Worm (Caenorhabditis elegans) whole organism, L1 larva: Measurements from ENCODE around the gene F25G6.9.
A peak's percentile ranks its signal among the peaks of the same experiment; 100 is the strongest.

Experiments
- C16A3.4 ChIP-seq: fragments of 150-350 bp; optimal IDR thresholded peaks from 2 replicates; lab custom pipeline; 2014; ENCODE audit warnings: missing biosample characterization, missing genetic modification characterization
- Y116A8C.19 ChIP-seq: sonication (generic microtip); optimal IDR thresholded peaks from 2 replicates; lab custom pipeline; 2016; ENCODE audit warnings: missing compliant biosample characterization, missing genetic modification characterization, borderline replicate concordance
- aha-1 ChIP-seq: fragments of 150-350 bp; optimal IDR thresholded peaks from 2 replicates; lab custom pipeline; 2014; ENCODE audit warnings: missing biosample characterization, missing genetic modification characterization
- alr-1 ChIP-seq: fragments of 200-800 bp; sonication (Bioruptor generic); optimal IDR thresholded peaks from 2 replicates; lab custom pipeline; 2018; ENCODE audit warnings: borderline replicate concordance, mild to moderate bottlenecking, missing genetic modification characterization, missing compliant biosample characterization
- ama-1 ChIP-seq: fragments of 150-350 bp; optimal IDR thresholded peaks from 2 replicates; lab custom pipeline; 2014
- blmp-1 ChIP-seq: fragments of 150-350 bp; optimal IDR thresholded peaks from 2 replicates; lab custom pipeline; 2014; ENCODE audit warnings: missing biosample characterization, missing genetic modification characterization
- ceh-82 ChIP-seq, 3 experiments: fragments of 150-350 bp in 1 of 3; sonication (generic microtip) in 2 of 3; optimal IDR thresholded peaks; 2 replicates each; lab custom pipeline; 2014 to 2017; ENCODE audit warnings: missing biosample characterization in 3 of 3, missing genetic modification characterization in 3 of 3
- ceh-88 ChIP-seq: fragments of 200-800 bp; sonication (Bioruptor generic); IDR thresholded peaks from 2 replicates; pipeline ENCODE4 v1.3.6; 2022; ENCODE audit warnings: missing genetic modification characterization, missing compliant biosample characterization
- ceh-90 ChIP-seq: sonication (generic microtip); optimal IDR thresholded peaks from 2 replicates; lab custom pipeline; 2016; ENCODE audit warnings: missing genetic modification characterization, missing compliant biosample characterization
- efl-1 ChIP-seq, 4 experiments: fragments of 150-350 bp; optimal IDR thresholded peaks in 3 of 4; peaks in 1 of 4; 1 replicate in 1 of 4; 2 replicates in 3 of 4; lab custom pipeline; 2014; ENCODE audit warnings: missing biosample characterization in 2 of 4, missing genetic modification characterization in 2 of 4, missing genetic modification reagents in 2 of 4
- efl-3 ChIP-seq: fragments of 200-800 bp; sonication (Bioruptor generic); optimal IDR thresholded peaks from 2 replicates; lab custom pipeline; 2018; ENCODE audit warnings: mild to moderate bottlenecking, missing genetic modification characterization, missing compliant biosample characterization
- egl-13 ChIP-seq: sonication (generic microtip); optimal IDR thresholded peaks from 2 replicates; lab custom pipeline; 2016; ENCODE audit warnings: missing genotype, missing genetic modification reagents, missing genetic modification characterization, missing compliant biosample characterization
- egl-27 ChIP-seq, 2 experiments: fragments of 150-350 bp in 1 of 2; sonication (generic microtip); optimal IDR thresholded peaks; 3 replicates each; lab custom pipeline; 2017 to 2018; ENCODE audit warnings: missing biosample characterization in 2 of 2, missing genetic modification characterization in 2 of 2, missing genetic modification reagents in 2 of 2
- elt-2 ChIP-seq: sonication (generic microtip); optimal IDR thresholded peaks from 2 replicates; lab custom pipeline; 2016; ENCODE audit warnings: missing genetic modification characterization, mild to moderate bottlenecking, inconsistent platforms, missing compliant biosample characterization, missing genetic modification reagents
- elt-3 ChIP-seq, 6 experiments: fragments of 150-350 bp in 1 of 6; sonication (generic microtip); optimal IDR thresholded peaks; 2 replicates each; lab custom pipeline; 2017 to 2018; ENCODE audit warnings: missing biosample characterization in 6 of 6, missing genetic modification characterization in 6 of 6, inconsistent platforms in 1 of 6
- ets-5 ChIP-seq: fragments of 200-800 bp; sonication (Bioruptor generic); IDR thresholded peaks from 2 replicates; pipeline ENCODE4 v1.3.6; 2022; ENCODE audit warnings: missing genetic modification characterization, missing compliant biosample characterization
- fkh-10 ChIP-seq: sonication (generic microtip); optimal IDR thresholded peaks from 2 replicates; lab custom pipeline; 2017; ENCODE audit warnings: missing biosample characterization, missing genetic modification reagents, missing genetic modification characterization
- fos-1 ChIP-seq: fragments of 150-350 bp; optimal IDR thresholded peaks from 2 replicates; lab custom pipeline; 2014; ENCODE audit warnings: missing biosample characterization, missing genetic modification characterization
- hlh-17 ChIP-seq: fragments of 200-800 bp; sonication (Bioruptor generic); optimal IDR thresholded peaks from 2 replicates; lab custom pipeline; 2018; ENCODE audit warnings: missing genetic modification characterization, mild to moderate bottlenecking, missing compliant biosample characterization, moderate library complexity, borderline replicate concordance
- hlh-4 ChIP-seq: sonication (generic microtip); optimal IDR thresholded peaks from 2 replicates; lab custom pipeline; 2016; ENCODE audit warnings: mild to moderate bottlenecking, missing genetic modification characterization, missing compliant biosample characterization
- irx-1 ChIP-seq: sonication (generic microtip); optimal IDR thresholded peaks from 2 replicates; lab custom pipeline; 2016; ENCODE audit warnings: missing genetic modification characterization, missing compliant biosample characterization
- jun-1 ChIP-seq: fragments of 150-350 bp; optimal IDR thresholded peaks from 2 replicates; lab custom pipeline; 2014; ENCODE audit warnings: missing biosample characterization, missing genetic modification reagents, missing genetic modification characterization
- lin-13 ChIP-seq: fragments of 150-350 bp; optimal IDR thresholded peaks from 2 replicates; lab custom pipeline; 2014; ENCODE audit warnings: missing biosample characterization, missing genetic modification reagents, missing genetic modification characterization
- lin-14 ChIP-seq: fragments of 200-800 bp; sonication (Bioruptor generic); optimal IDR thresholded peaks from 2 replicates; lab custom pipeline; 2018; ENCODE audit warnings: mild to moderate bottlenecking, missing genetic modification characterization, moderate library complexity, missing compliant biosample characterization
- lin-15B ChIP-seq: fragments of 150-350 bp; sonication (generic microtip); optimal IDR thresholded peaks from 3 replicates; lab custom pipeline; 2014; ENCODE audit warnings: missing biosample characterization, missing genetic modification characterization
- lin-35 ChIP-seq, 2 experiments: fragments of 150-350 bp; optimal IDR thresholded peaks; 2 replicates each; lab custom pipeline; 2014; ENCODE audit warnings: missing biosample characterization in 2 of 2, missing genetic modification characterization in 2 of 2, missing genetic modification reagents in 2 of 2
- lin-39 ChIP-seq: fragments of 150-350 bp; optimal IDR thresholded peaks from 2 replicates; lab custom pipeline; 2014; ENCODE audit warnings: missing biosample characterization, missing genetic modification reagents, missing genetic modification characterization
- lsy-2 ChIP-seq, 2 experiments: fragments of 150-350 bp; optimal IDR thresholded peaks; 2 replicates each; lab custom pipeline; 2014; ENCODE audit warnings: missing biosample characterization in 2 of 2, missing genetic modification characterization in 2 of 2
- mdl-1 ChIP-seq, 2 experiments: fragments of 150-350 bp; optimal IDR thresholded peaks; 2 replicates each; lab custom pipeline; 2014 to 2017; ENCODE audit warnings: missing biosample characterization in 2 of 2, missing genetic modification characterization in 2 of 2, inconsistent platforms in 1 of 2
- mef-2 ChIP-seq: fragments of 150-350 bp; optimal IDR thresholded peaks from 2 replicates; lab custom pipeline; 2014; ENCODE audit warnings: missing biosample characterization, missing genetic modification characterization
- nhr-12 ChIP-seq: sonication (generic microtip); optimal IDR thresholded peaks from 2 replicates; lab custom pipeline; 2017; ENCODE audit warnings: missing biosample characterization, missing genetic modification characterization
- nhr-19 ChIP-seq: fragments of 200-800 bp; sonication (Bioruptor generic); conservative IDR thresholded peaks from 2 replicates; pipeline ENCODE4 v1.3.6; 2022; ENCODE audit warnings: missing genetic modification characterization, missing compliant biosample characterization
- nhr-237 ChIP-seq: fragments of 150-350 bp; optimal IDR thresholded peaks from 2 replicates; lab custom pipeline; 2014; ENCODE audit warnings: missing biosample characterization, missing genetic modification characterization
- nhr-28 ChIP-seq: fragments of 150-350 bp; optimal IDR thresholded peaks from 2 replicates; lab custom pipeline; 2014; ENCODE audit warnings: missing biosample characterization, missing genetic modification characterization
- nhr-47 ChIP-seq: sonication (generic microtip); optimal IDR thresholded peaks from 2 replicates; lab custom pipeline; 2016; ENCODE audit warnings: mild to moderate bottlenecking, missing genetic modification characterization, moderate library complexity, missing compliant biosample characterization
- nhr-71 ChIP-seq: sonication (generic microtip); optimal IDR thresholded peaks from 2 replicates; lab custom pipeline; 2016; ENCODE audit warnings: mild to moderate bottlenecking, missing genetic modification characterization, moderate library complexity, missing compliant biosample characterization
- nhr-76 ChIP-seq: sonication (generic microtip); optimal IDR thresholded peaks from 2 replicates; lab custom pipeline; 2017; ENCODE audit warnings: missing biosample characterization, missing genetic modification characterization
- nhr-77 ChIP-seq: fragments of 150-350 bp; optimal IDR thresholded peaks from 2 replicates; lab custom pipeline; 2014; ENCODE audit warnings: missing biosample characterization, missing genetic modification characterization
- nhr-90 ChIP-seq: sonication (generic microtip); optimal IDR thresholded peaks from 2 replicates; lab custom pipeline; 2016; ENCODE audit warnings: mild to moderate bottlenecking, missing genetic modification characterization, missing compliant biosample characterization; ENCODE audit not compliant: poor library complexity
- pax-3 ChIP-seq: fragments of 200-800 bp; sonication (Bioruptor generic); optimal IDR thresholded peaks from 2 replicates; lab custom pipeline; 2018; ENCODE audit warnings: mild to moderate bottlenecking, missing genetic modification characterization, moderate library complexity, missing compliant biosample characterization
- rnt-1 ChIP-seq: sonication (generic microtip); optimal IDR thresholded peaks from 2 replicates; lab custom pipeline; 2016; ENCODE audit warnings: mild to moderate bottlenecking, missing genetic modification characterization, moderate library complexity, missing compliant biosample characterization
- sox-4 ChIP-seq: sonication (generic microtip); optimal IDR thresholded peaks from 2 replicates; lab custom pipeline; 2016; ENCODE audit warnings: missing genetic modification characterization, missing compliant biosample characterization
- sup-37 ChIP-seq: fragments of 200-800 bp; sonication (Bioruptor generic); optimal IDR thresholded peaks from 2 replicates; lab custom pipeline; 2018; ENCODE audit warnings: mild to moderate bottlenecking, missing genetic modification characterization, missing compliant biosample characterization
- swsn-7 ChIP-seq: sonication (generic microtip); optimal IDR thresholded peaks from 2 replicates; lab custom pipeline; 2016; ENCODE audit warnings: missing genetic modification characterization, missing compliant biosample characterization
- tlp-1 ChIP-seq: fragments of 150-350 bp; optimal IDR thresholded peaks from 2 replicates; lab custom pipeline; 2014; ENCODE audit warnings: missing biosample characterization, missing genetic modification characterization
- unc-130 ChIP-seq: fragments of 150-350 bp; optimal IDR thresholded peaks from 2 replicates; lab custom pipeline; 2017; ENCODE audit warnings: missing biosample characterization, missing genetic modification characterization, inconsistent platforms
- unc-30 ChIP-seq: sonication (generic microtip); optimal IDR thresholded peaks from 2 replicates; lab custom pipeline; 2017; ENCODE audit warnings: missing biosample characterization, missing genetic modification characterization
- unc-62 ChIP-seq: fragments of 150-350 bp; optimal IDR thresholded peaks from 2 replicates; lab custom pipeline; 2014; ENCODE audit warnings: missing biosample characterization, missing genetic modification reagents, missing genetic modification characterization
- vab-15 ChIP-seq: sonication (generic microtip); optimal IDR thresholded peaks from 2 replicates; lab custom pipeline; 2017; ENCODE audit warnings: missing genotype, mild to moderate bottlenecking, missing genetic modification characterization, missing compliant biosample characterization
- xbp-1 ChIP-seq: sonication (generic microtip); optimal IDR thresholded peaks from 2 replicates; lab custom pipeline; 2016; ENCODE audit warnings: missing genetic modification characterization, missing compliant biosample characterization
- zag-1 ChIP-seq: fragments of 150-350 bp; optimal IDR thresholded peaks from 2 replicates; lab custom pipeline; 2014; ENCODE audit warnings: missing biosample characterization, missing genetic modification characterization
- ztf-11 ChIP-seq, 2 experiments: sonication (generic microtip); optimal IDR thresholded peaks; 2 replicates each; lab custom pipeline; 2016 to 2017; ENCODE audit warnings: missing genetic modification characterization in 2 of 2, missing biosample characterization in 1 of 2, missing compliant biosample characterization in 1 of 2
- ztf-4 ChIP-seq: fragments of 150-350 bp; optimal IDR thresholded peaks from 2 replicates; lab custom pipeline; 2014; ENCODE audit warnings: missing biosample characterization, missing genetic modification characterization

The F25G6.9 gene

DNA sequence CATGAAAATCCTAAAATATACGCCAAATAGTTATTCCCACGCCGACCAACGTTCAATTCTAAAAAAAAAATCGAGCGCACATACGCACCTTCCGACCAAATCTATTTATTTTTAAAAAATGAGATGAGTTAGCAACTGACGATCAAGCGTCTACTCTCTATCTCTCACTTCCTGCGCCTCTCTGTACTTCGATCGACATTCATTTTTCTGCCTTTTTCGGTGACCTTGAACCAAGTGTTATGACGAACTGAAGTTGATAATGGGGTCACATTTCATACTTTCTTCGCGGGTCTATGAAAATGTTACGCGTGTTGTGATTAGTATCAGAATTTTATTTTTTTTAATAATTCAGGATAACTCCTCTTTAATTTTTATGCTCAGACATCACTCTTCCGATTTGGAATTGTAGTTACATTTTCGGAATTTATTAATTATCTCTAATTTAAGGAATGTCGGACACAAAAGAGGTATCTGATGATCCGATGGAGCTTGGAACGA, 37.6 kb upstream of the F25G6.9 start, which contains the start of gene smk-1:
smk-1 (plus strand) TSS at position 448 of the 498 bp plus-strand sequence.
- no peak for TF ChIP-seq efl-3 (GFP tag; lab: Kevin White, UChicago)
- no peak for TF ChIP-seq egl-27 (tag; optimal IDR thresholded peaks at IDR 0.05; lab: Kevin White, UChicago)
- no peak for TF ChIP-seq nhr-28 (tag; lab: Kevin White, UChicago)
- TF ChIP-seq lin-14: peak; percentile 67
- TF ChIP-seq lin-15B (tag; lab: Kevin White, UChicago): no peak
- no peak for TF ChIP-seq nhr-76 (tag; lab: Kevin White, UChicago)
- peak in 3 of 6 experiments; percentile 9 to 79 (median 12) for TF ChIP-seq elt-3 (tag; optimal IDR thresholded peaks at IDR 0.05; lab: Kevin White, UChicago)
- peak in 1 of 2 experiments; percentile 11 for TF ChIP-seq mdl-1 (tag; optimal IDR thresholded peaks at IDR 0.05; lab: Kevin White, UChicago)
- TF ChIP-seq unc-62 (GFP tag; lab: Kevin White, UChicago): no peak
- peak; percentile 23 for TF ChIP-seq nhr-90
- TF ChIP-seq unc-130: no peak
- no peak for TF ChIP-seq ceh-90 (tag; lab: Kevin White, UChicago)
- TF ChIP-seq alr-1 (tag; lab: Kevin White, UChicago): no peak
- no peak for TF ChIP-seq fkh-10
- TF ChIP-seq rnt-1 (tag; lab: Kevin White, UChicago): no peak
- TF ChIP-seq pax-3: no peak
- TF ChIP-seq elt-2 (tag; lab: Kevin White, UChicago): no peak
- TF ChIP-seq fos-1 (tag; lab: Kevin White, UChicago): no peak
- TF ChIP-seq C16A3.4 (tag; lab: Kevin White, UChicago): no peak
- TF ChIP-seq aha-1 (tag; lab: Kevin White, UChicago): no peak
- peak; percentile 3 for TF ChIP-seq swsn-7 (tag; lab: Kevin White, UChicago)
- TF ChIP-seq nhr-237 (tag; lab: Kevin White, UChicago): no peak
- TF ChIP-seq sox-4 (tag; lab: Kevin White, UChicago): no peak
- no peak for TF ChIP-seq ztf-4 (tag; lab: Kevin White, UChicago)
- no peak for TF ChIP-seq hlh-4 (tag; lab: Kevin White, UChicago)
- no peak for TF ChIP-seq unc-30 (tag; lab: Kevin White, UChicago)
- no peak for TF ChIP-seq tlp-1 (tag; lab: Kevin White, UChicago)
- TF ChIP-seq lin-13 (GFP tag; lab: Kevin White, UChicago): no peak
- TF ChIP-seq mef-2: no peak
- TF ChIP-seq efl-1 (optimal IDR thresholded peaks at IDR 0.05; lab: Kevin White, UChicago): no peak
- TF ChIP-seq efl-1 (GFP tag; optimal IDR thresholded peaks at IDR 0.05 in 1 of 2; lab: Kevin White, UChicago): no peak
- no peak for TF ChIP-seq nhr-77 (tag; lab: Kevin White, UChicago)
- TF ChIP-seq jun-1 (tag; lab: Kevin White, UChicago): no peak
- TF ChIP-seq vab-15 (tag; lab: Kevin White, UChicago): no peak
- TF ChIP-seq xbp-1 (tag; lab: Kevin White, UChicago): no peak
- TF ChIP-seq nhr-47 (tag; lab: Kevin White, UChicago): peak; percentile 4
- TF ChIP-seq lin-35 (GFP tag; optimal IDR thresholded peaks at IDR 0.05; lab: Kevin White, UChicago): peak in 1 of 2 experiments; percentile 16
- no peak for TF ChIP-seq zag-1 (tag; lab: Kevin White, UChicago)
- TF ChIP-seq ets-5 (GFP tag; lab: Robert Waterston, UW): no peak
- no peak for TF ChIP-seq egl-13
- 0 out of 2 replicates have a peak, but pooled peaks have one; percentile 3 for TF ChIP-seq nhr-19
- no peak for TF ChIP-seq nhr-12 (tag; lab: Kevin White, UChicago)
- no peak for TF ChIP-seq ama-1 (lab: Kevin White, UChicago)
- TF ChIP-seq nhr-71: peak; percentile 45
- no peak for TF ChIP-seq ceh-82 (tag; optimal IDR thresholded peaks at IDR 0.05; lab: Kevin White, UChicago)
- TF ChIP-seq irx-1 (tag; lab: Kevin White, UChicago): no peak
- TF ChIP-seq hlh-17 (GFP tag; lab: Kevin White, UChicago): no peak
- no peak for TF ChIP-seq ceh-88
- TF ChIP-seq lin-39 (tag; lab: Kevin White, UChicago): no peak
- TF ChIP-seq sup-37: no peak
- peak in 1 of 2 experiments; percentile 18 for TF ChIP-seq lsy-2 (tag; optimal IDR thresholded peaks at IDR 0.05; lab: Kevin White, UChicago)
- TF ChIP-seq ztf-11 (tag; optimal IDR thresholded peaks at IDR 0.05; lab: Kevin White, UChicago): no peak
- peak; percentile 85 for TF ChIP-seq blmp-1
- no peak for TF ChIP-seq Y116A8C.19 (tag; lab: Kevin White, UChicago)
